Worm (Caenorhabditis elegans) whole organism, L4 larva: ENCODE data around the gene nos-2.

ENCODE experiments used
- D1046.2 ChIP-seq: fragments of 200-800 bp; sonication (Bioruptor generic); IDR thresholded peaks from 2 replicates; pipeline ENCODE4 v1.3.6; 2022; ENCODE audit warnings: missing genetic modification characterization, missing compliant biosample characterization
- F10B5.3 ChIP-seq: sonication (generic microtip); optimal IDR thresholded peaks from 2 replicates; lab custom pipeline; 2016; ENCODE audit warnings: mild to moderate bottlenecking, missing genetic modification characterization, missing compliant biosample characterization
- F26F4.8 ChIP-seq: fragments of 200-800 bp; sonication (Bioruptor generic); conservative IDR thresholded peaks from 2 replicates; pipeline ENCODE4 v1.3.6; 2022; ENCODE audit warnings: missing genetic modification characterization, missing compliant biosample characterization
- F37D6.2 ChIP-seq: sonication (generic microtip); optimal IDR thresholded peaks from 2 replicates; lab custom pipeline; 2016; ENCODE audit warnings: mild to moderate bottlenecking, missing genetic modification characterization, missing compliant biosample characterization
- F44E2.7 ChIP-seq: fragments of 200-800 bp; sonication (Bioruptor generic); IDR thresholded peaks from 2 replicates; pipeline ENCODE4 v2.1.2; 2022; ENCODE audit warnings: missing genetic modification characterization, missing compliant biosample characterization
- T20F7.1 ChIP-seq: fragments of 200-800 bp; sonication (Bioruptor generic); optimal IDR thresholded peaks from 2 replicates; lab custom pipeline; 2018; ENCODE audit warnings: mild to moderate bottlenecking, missing genetic modification characterization, missing compliant biosample characterization
- Y48G9A.11 ChIP-seq: fragments of 200-800 bp; sonication (Bioruptor generic); IDR thresholded peaks from 2 replicates; pipeline ENCODE4 v1.3.6; 2022; ENCODE audit warnings: missing genetic modification reagents, missing genetic modification characterization, missing compliant biosample characterization
- aha-1 ChIP-seq: fragments of 150-350 bp; peaks from one replicate; lab custom pipeline; 2014; ENCODE audit warnings: missing biosample characterization, missing genetic modification characterization
- aly-2 ChIP-seq: sonication (generic microtip); optimal IDR thresholded peaks from 2 replicates; lab custom pipeline; 2018; ENCODE audit warnings: missing biosample characterization, missing genetic modification characterization
- attf-4 ChIP-seq: sonication (generic microtip); optimal IDR thresholded peaks from 3 replicates; lab custom pipeline; 2017; ENCODE audit warnings: missing biosample characterization, missing genetic modification characterization
- ctbp-1 ChIP-seq: fragments of 200-800 bp; sonication (Bioruptor generic); IDR thresholded peaks from 2 replicates; pipeline ENCODE4 v1.3.6; 2022; ENCODE audit warnings: missing genetic modification reagents, missing genetic modification characterization, missing compliant biosample characterization
- daf-12 ChIP-seq: fragments of 150-350 bp; optimal IDR thresholded peaks from 2 replicates; lab custom pipeline; 2014; ENCODE audit warnings: missing biosample characterization, missing genetic modification reagents, missing genetic modification characterization
- dmd-8 ChIP-seq: fragments of 200-800 bp; sonication (Bioruptor generic); IDR thresholded peaks from 2 replicates; pipeline ENCODE4 v1.3.6; 2022; ENCODE audit warnings: missing genetic modification characterization, missing compliant biosample characterization
- dmd-9 ChIP-seq: fragments of 200-800 bp; sonication (Bioruptor generic); IDR thresholded peaks from 2 replicates; pipeline ENCODE4 v1.3.6; 2022; ENCODE audit warnings: missing genetic modification reagents, missing genetic modification characterization, missing compliant biosample characterization
- dpl-1 ChIP-seq: fragments of 150-350 bp; optimal IDR thresholded peaks from 2 replicates; lab custom pipeline; 2014; ENCODE audit warnings: missing biosample characterization, missing genetic modification reagents, missing genetic modification characterization
- dve-1 ChIP-seq: sonication (generic microtip); optimal IDR thresholded peaks from 2 replicates; lab custom pipeline; 2017; ENCODE audit warnings: antibody characterized with exemption, mild to moderate bottlenecking, missing genetic modification characterization, missing compliant biosample characterization; ENCODE audit not compliant: insufficient read depth
- fkh-10 ChIP-seq: fragments of 150-350 bp; optimal IDR thresholded peaks from 2 replicates; lab custom pipeline; 2014; ENCODE audit warnings: missing biosample characterization, missing genetic modification reagents, missing genetic modification characterization
- gei-8 ChIP-seq: fragments of 200-800 bp; sonication (Bioruptor generic); optimal IDR thresholded peaks from 2 replicates; lab custom pipeline; 2018; ENCODE audit warnings: mild to moderate bottlenecking, missing genetic modification characterization, missing compliant biosample characterization
- lim-7 ChIP-seq: fragments of 200-800 bp; sonication (Bioruptor generic); IDR thresholded peaks from 2 replicates; pipeline ENCODE4 v1.3.6; 2022; ENCODE audit warnings: missing genetic modification characterization, missing compliant biosample characterization
- lin-1 ChIP-seq: fragments of 200-800 bp; sonication (Bioruptor generic); IDR thresholded peaks from 2 replicates; pipeline ENCODE4 v1.3.6; 2022; ENCODE audit warnings: missing genetic modification reagents, missing genetic modification characterization, missing compliant biosample characterization
- lin-15B ChIP-seq: fragments of 150-350 bp; sonication (generic microtip); optimal IDR thresholded peaks from 3 replicates; lab custom pipeline; 2014; ENCODE audit warnings: missing biosample characterization, missing genetic modification characterization
- lin-38 ChIP-seq: fragments of 200-800 bp; sonication (Bioruptor generic); IDR thresholded peaks from 2 replicates; pipeline ENCODE4 v1.3.6; 2022; ENCODE audit warnings: missing genetic modification reagents, missing genetic modification characterization, missing compliant biosample characterization
- lin-39 ChIP-seq: fragments of 150-350 bp; optimal IDR thresholded peaks from 2 replicates; lab custom pipeline; 2014; ENCODE audit warnings: missing biosample characterization, missing genetic modification reagents, missing genetic modification characterization
- lir-3 ChIP-seq: sonication (generic microtip); optimal IDR thresholded peaks from 2 replicates; lab custom pipeline; 2016; ENCODE audit warnings: mild to moderate bottlenecking, missing genetic modification characterization, missing compliant biosample characterization
- lsy-2 ChIP-seq, 2 experiments: fragments of 150-350 bp in 1 of 2; sonication (generic microtip) in 1 of 2; optimal IDR thresholded peaks; 2 replicates each; lab custom pipeline; 2014 to 2017; ENCODE audit warnings: missing biosample characterization in 2 of 2, missing genetic modification characterization in 2 of 2
- madf-5 ChIP-seq, 2 experiments: fragments of 200-800 bp; sonication (Bioruptor generic); IDR thresholded peaks; 2 replicates each; pipeline ENCODE4 v1.3.6; 2022; ENCODE audit warnings: missing compliant biosample characterization in 2 of 2, missing genetic modification characterization in 2 of 2
- mdt-29 ChIP-seq: fragments of 200-800 bp; sonication (Bioruptor generic); IDR thresholded peaks from 2 replicates; pipeline ENCODE4 v1.3.6; 2022; ENCODE audit warnings: missing genetic modification reagents, missing genetic modification characterization, missing compliant biosample characterization
- mxl-3 ChIP-seq: fragments of 200-800 bp; sonication (Bioruptor generic); optimal IDR thresholded peaks from 2 replicates; lab custom pipeline; 2018; ENCODE audit warnings: mild to moderate bottlenecking, missing genetic modification characterization, missing compliant biosample characterization
- nhr-11 ChIP-seq: fragments of 150-350 bp; optimal IDR thresholded peaks from 2 replicates; lab custom pipeline; 2014; ENCODE audit warnings: missing biosample characterization, missing genetic modification characterization
- nhr-111 ChIP-seq: fragments of 200-800 bp; sonication (Bioruptor generic); optimal IDR thresholded peaks from 2 replicates; lab custom pipeline; 2018; ENCODE audit warnings: mild to moderate bottlenecking, missing genetic modification characterization, missing compliant biosample characterization
- nhr-237 ChIP-seq: sonication (generic microtip); optimal IDR thresholded peaks from 2 replicates; lab custom pipeline; 2017; ENCODE audit warnings: missing biosample characterization, missing genetic modification characterization
- nhr-25 ChIP-seq: sonication (generic microtip); optimal IDR thresholded peaks from 2 replicates; lab custom pipeline; 2017; ENCODE audit warnings: missing genetic modification characterization, mild to moderate bottlenecking, missing compliant biosample characterization, antibody characterized with exemption, moderate library complexity, borderline replicate concordance; ENCODE audit not compliant: insufficient read depth
- nhr-41 ChIP-seq: fragments of 200-800 bp; sonication (Bioruptor generic); IDR thresholded peaks from 2 replicates; pipeline ENCODE4 v1.3.6; 2022; ENCODE audit warnings: missing genetic modification reagents, missing genetic modification characterization, missing compliant biosample characterization
- nhr-48 ChIP-seq: sonication (generic microtip); optimal IDR thresholded peaks from 2 replicates; lab custom pipeline; 2016; ENCODE audit warnings: mild to moderate bottlenecking, missing genetic modification characterization, missing compliant biosample characterization
- nhr-6 ChIP-seq: fragments of 150-350 bp; optimal IDR thresholded peaks from 2 replicates; lab custom pipeline; 2014; ENCODE audit warnings: missing biosample characterization, missing genetic modification characterization
- nhr-76 ChIP-seq: fragments of 150-350 bp; optimal IDR thresholded peaks from 2 replicates; lab custom pipeline; 2014; ENCODE audit warnings: missing biosample characterization, missing genetic modification characterization
- nhr-77 ChIP-seq: fragments of 150-350 bp; optimal IDR thresholded peaks from 2 replicates; lab custom pipeline; 2014; ENCODE audit warnings: missing biosample characterization, missing genetic modification characterization
- php-3 ChIP-seq: fragments of 200-800 bp; sonication (Bioruptor generic); IDR thresholded peaks from 2 replicates; pipeline ENCODE4 v1.3.6; 2022; ENCODE audit warnings: missing genetic modification reagents, missing genetic modification characterization, missing compliant biosample characterization
- pqm-1 ChIP-seq: sonication (generic microtip); optimal IDR thresholded peaks from 2 replicates; lab custom pipeline; 2017; ENCODE audit warnings: missing biosample characterization, missing genetic modification characterization
- saeg-2 ChIP-seq: fragments of 200-800 bp; sonication (Bioruptor generic); IDR thresholded peaks from 2 replicates; pipeline ENCODE4 v1.3.6; 2022; ENCODE audit warnings: missing genetic modification reagents, missing genetic modification characterization, missing compliant biosample characterization
- set-16 ChIP-seq: fragments of 200-800 bp; sonication (Bioruptor generic); IDR thresholded peaks from 2 replicates; pipeline ENCODE4 v1.3.6; 2022; ENCODE audit warnings: missing genetic modification reagents, missing genetic modification characterization, missing compliant biosample characterization
- skn-1 ChIP-seq: fragments of 150-350 bp; optimal IDR thresholded peaks from 2 replicates; lab custom pipeline; 2014; ENCODE audit warnings: missing biosample characterization, missing genetic modification characterization
- snpc-4 ChIP-seq: fragments of 150-350 bp; optimal IDR thresholded peaks from 2 replicates; lab custom pipeline; 2014; ENCODE audit warnings: missing biosample characterization, missing genetic modification characterization
- spr-1 ChIP-seq: sonication (generic microtip); optimal IDR thresholded peaks from 2 replicates; lab custom pipeline; 2016; ENCODE audit warnings: mild to moderate bottlenecking, missing genetic modification characterization, missing compliant biosample characterization
- unc-130 ChIP-seq: sonication (generic microtip); optimal IDR thresholded peaks from 2 replicates; lab custom pipeline; 2016; ENCODE audit warnings: missing genetic modification reagents, missing genetic modification characterization, missing compliant biosample characterization
- vab-7 ChIP-seq: fragments of 200-800 bp; sonication (Bioruptor generic); IDR thresholded peaks from 2 replicates; pipeline ENCODE4 v1.3.6; 2022; ENCODE audit warnings: missing genetic modification reagents, missing genetic modification characterization, missing compliant biosample characterization
- zag-1 ChIP-seq: fragments of 150-350 bp; optimal IDR thresholded peaks from 2 replicates; lab custom pipeline; 2014; ENCODE audit warnings: missing biosample characterization, missing genetic modification characterization
- zfp-3 ChIP-seq: fragments of 200-800 bp; sonication (Bioruptor generic); conservative IDR thresholded peaks from 2 replicates; pipeline ENCODE4 v1.3.6; 2022; ENCODE audit warnings: missing genetic modification reagents, missing genetic modification characterization, missing compliant biosample characterization
- zip-11 ChIP-seq: fragments of 200-800 bp; sonication (Bioruptor generic); IDR thresholded peaks from 2 replicates; pipeline ENCODE4 v1.3.6; 2022; ENCODE audit warnings: missing genetic modification characterization, missing compliant biosample characterization
- zip-2 ChIP-seq: fragments of 150-350 bp; optimal IDR thresholded peaks from 2 replicates; lab custom pipeline; 2014; ENCODE audit warnings: missing biosample characterization, missing genetic modification characterization
- ztf-11 ChIP-seq: fragments of 150-350 bp; optimal IDR thresholded peaks from 2 replicates; lab custom pipeline; 2014; ENCODE audit warnings: missing biosample characterization, missing genetic modification characterization

nos-2 gene

DNA sequence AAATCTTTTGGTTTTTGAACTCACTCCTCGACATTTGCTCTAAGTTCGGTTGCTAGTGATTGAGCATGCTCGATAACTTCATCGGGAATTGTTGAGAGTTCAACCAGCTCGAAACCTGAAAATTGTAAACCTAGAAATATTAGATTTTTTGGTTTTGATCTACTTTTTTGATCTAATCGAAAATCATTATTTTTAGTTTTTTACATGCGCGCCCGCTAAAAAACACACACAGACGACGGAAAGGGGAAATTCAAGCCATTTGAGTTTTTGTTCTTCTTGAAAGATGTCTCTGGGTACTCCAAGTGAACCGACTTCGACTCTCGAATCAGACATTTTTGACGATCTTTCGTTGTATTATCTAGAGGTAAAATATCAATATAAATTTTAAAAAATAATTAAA lies at the start of gene nos-2:
nos-2 (plus strand) TSS at position 228 of the 400 bp plus-strand sequence.
- TF ChIP-seq fkh-10 (no peak), saeg-2 (no peak)

DNA sequence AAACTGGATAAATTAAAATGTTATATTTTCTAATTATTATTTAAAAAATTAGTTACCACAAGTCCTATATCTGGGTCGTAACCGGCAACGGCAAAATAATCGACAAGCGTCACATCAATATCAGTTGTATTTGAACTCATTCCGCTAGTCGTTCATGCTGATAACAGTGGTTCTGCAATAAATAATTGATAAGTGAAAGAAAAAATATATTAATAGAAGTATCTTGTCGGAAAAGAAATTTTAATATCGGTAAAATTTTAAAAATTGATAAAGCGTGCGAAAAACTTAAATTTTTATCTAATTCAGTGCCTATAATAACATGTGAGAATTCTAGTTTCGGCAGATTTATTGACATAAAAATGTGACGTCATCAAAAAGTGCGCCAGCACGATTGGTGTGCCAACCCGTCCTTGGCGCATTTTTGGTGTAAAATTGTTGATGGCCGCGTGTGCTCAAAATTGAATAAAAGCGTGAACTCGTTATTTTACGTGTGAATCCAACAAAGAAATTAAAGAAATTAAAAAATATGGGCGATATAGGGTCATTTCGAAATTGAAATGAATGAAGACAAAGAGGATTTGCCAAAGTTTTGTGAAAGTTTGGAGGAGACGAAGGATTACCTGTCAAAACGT lies 42.9 kb upstream of the nos-2 start, which contains the start of the genes lst-6 and lst-5:
lst-6 (minus strand) TSS at position 140 of the 632 bp plus-strand sequence.
lst-5 (plus strand) TSS at position 544 of the 632 bp plus-strand sequence.
- peak; percentile 5 for TF ChIP-seq nhr-48 (tag; lab: Kevin White, UChicago)
- TF ChIP-seq lin-39 (tag; lab: Kevin White, UChicago) = no peak
- TF ChIP-seq zfp-3 (GFP tag; lab: Robert Waterston, UW) = no peak
- no peak for TF ChIP-seq lim-7 (GFP tag; lab: Robert Waterston, UW)
- no peak for TF ChIP-seq zip-11
- no peak for TF ChIP-seq unc-130 (GFP tag; lab: Kevin White, UChicago)
- TF ChIP-seq vab-7 (GFP tag; lab: Robert Waterston, UW) = no peak
- no peak for TF ChIP-seq lin-15B
- TF ChIP-seq aha-1 (tag; lab: Kevin White, UChicago) = peak; percentile 62
- no peak for TF ChIP-seq D1046.2 (GFP tag; lab: Robert Waterston, UW)
- TF ChIP-seq nhr-77 = no peak
- TF ChIP-seq mxl-3 = peak; percentile 19
- TF ChIP-seq ztf-11 (tag; lab: Kevin White, UChicago) = no peak
- no peak for TF ChIP-seq attf-4
- TF ChIP-seq nhr-237 = no peak
- TF ChIP-seq nhr-6 = no peak
- TF ChIP-seq zip-2 (tag; lab: Kevin White, UChicago) = no peak
- TF ChIP-seq snpc-4 (tag; lab: Kevin White, UChicago) = no peak
- TF ChIP-seq spr-1 = peak; percentile 8
- no peak for TF ChIP-seq F10B5.3
- TF ChIP-seq gei-8 (GFP tag; lab: Kevin White, UChicago) = no peak
- TF ChIP-seq madf-5 (GFP tag; IDR thresholded peaks at IDR 0.05; lab: Robert Waterston, UW) = no peak
- TF ChIP-seq dmd-8 = no peak
- no peak for TF ChIP-seq lir-3
- peak; percentile 70 for TF ChIP-seq T20F7.1
- peak; percentile 66 for TF ChIP-seq dpl-1 (GFP tag; lab: Kevin White, UChicago)
- no peak for TF ChIP-seq dmd-9 (GFP tag; lab: Robert Waterston, UW)
- no peak for TF ChIP-seq nhr-111
- TF ChIP-seq skn-1 (tag; lab: Kevin White, UChicago) = no peak
- TF ChIP-seq dve-1 (tag; lab: Kevin White, UChicago) = peak; percentile 55
- TF ChIP-seq F37D6.2 (tag; lab: Kevin White, UChicago) = no peak
- TF ChIP-seq ctbp-1 (GFP tag; lab: Robert Waterston, UW) = no peak
- 0 out of 2 replicates have a peak, but pooled peaks have one; percentile 16 for TF ChIP-seq lin-1 (GFP tag; lab: Robert Waterston, UW)
- TF ChIP-seq F44E2.7 (GFP tag; lab: Robert Waterston, UW) = no peak
- TF ChIP-seq nhr-25 (tag; lab: Kevin White, UChicago) = no peak
- peak; percentile 81 for TF ChIP-seq lin-38 (GFP tag; lab: Robert Waterston, UW)
- TF ChIP-seq mdt-29 (GFP tag; lab: Robert Waterston, UW) = no peak
- peak; percentile 68 for TF ChIP-seq pqm-1 (tag; lab: Kevin White, UChicago)
- TF ChIP-seq lsy-2 (tag; optimal IDR thresholded peaks at IDR 0.05; lab: Kevin White, UChicago) = peak; percentile 39 to 86
- TF ChIP-seq nhr-11 (tag; lab: Kevin White, UChicago) = no peak
- no peak for TF ChIP-seq nhr-76 (tag; lab: Kevin White, UChicago)
- no peak for TF ChIP-seq aly-2 (tag; lab: Kevin White, UChicago)
- no peak for TF ChIP-seq nhr-41 (GFP tag; lab: Robert Waterston, UW)
- no peak for TF ChIP-seq set-16 (GFP tag; lab: Robert Waterston, UW)
- TF ChIP-seq F26F4.8 (GFP tag; lab: Robert Waterston, UW) = no peak
- TF ChIP-seq daf-12 (tag; lab: Kevin White, UChicago) = no peak
- no peak for TF ChIP-seq zag-1
- TF ChIP-seq Y48G9A.11 (GFP tag; lab: Robert Waterston, UW) = no peak
- TF ChIP-seq php-3 = peak; percentile 38; the same call in 1 of the 2 replicates
